Fruit fly (Drosophila melanogaster) whole organism, pupa: ENCODE results near the gene TotA.
A peak's percentile ranks its signal among the peaks of the same experiment; 100 is the strongest.

Source experiments
- CG10348 ChIP-seq: fragments of 200-800 bp; sonication (Bioruptor generic); IDR thresholded peaks from 2 replicates; pipeline ENCODE4 v1.3.6; 2022; ENCODE audit warnings: missing biosample characterization, missing genetic modification characterization
- CG12605 ChIP-seq: fragments of 200-800 bp; sonication (Bioruptor generic); IDR thresholded peaks from 2 replicates; pipeline ENCODE4 v1.3.6; 2022; ENCODE audit warnings: missing biosample characterization, missing genetic modification characterization
- CG13204 ChIP-seq: fragments of 200-800 bp; sonication (Bioruptor generic); optimal IDR thresholded peaks from 2 replicates; lab custom pipeline; 2018; ENCODE audit warnings: missing biosample characterization, mild to moderate bottlenecking, missing genetic modification characterization, moderate library complexity
- CG14655 ChIP-seq: fragments of 200-800 bp; sonication (Bioruptor generic); optimal IDR thresholded peaks from 3 replicates; lab custom pipeline; 2017; ENCODE audit warnings: mild to moderate bottlenecking, missing biosample characterization, missing genetic modification reagents, missing genetic modification characterization
- CG15710 ChIP-seq: fragments of 200-800 bp; sonication (Bioruptor generic); optimal IDR thresholded peaks from 2 replicates; lab custom pipeline; 2018; ENCODE audit warnings: missing biosample characterization, mild to moderate bottlenecking, missing genetic modification characterization, moderate library complexity
- CG17806 ChIP-seq: fragments of 200-800 bp; sonication (Bioruptor generic); optimal IDR thresholded peaks from 2 replicates; lab custom pipeline; 2018; ENCODE audit warnings: missing biosample characterization, mild to moderate bottlenecking, missing genetic modification characterization, moderate library complexity
- CG32121 ChIP-seq: fragments of 200-800 bp; sonication (Bioruptor generic); IDR thresholded peaks from 2 replicates; pipeline ENCODE4 v1.3.6; 2022; ENCODE audit warnings: missing biosample characterization, missing genetic modification characterization
- CG34367 ChIP-seq: fragments of 200-800 bp; sonication (Bioruptor generic); optimal IDR thresholded peaks from 2 replicates; lab custom pipeline; 2018; ENCODE audit warnings: missing biosample characterization, mild to moderate bottlenecking, missing genetic modification characterization
- CG4496 ChIP-seq: fragments of 200-800 bp; sonication (Bioruptor generic); IDR thresholded peaks from 3 replicates; pipeline ENCODE4 v1.3.6; 2022; ENCODE audit warnings: missing biosample characterization, missing genetic modification characterization
- CG8159 ChIP-seq: fragments of 200-800 bp; sonication (Bioruptor generic); optimal IDR thresholded peaks from 3 replicates; lab custom pipeline; 2018; ENCODE audit warnings: missing biosample characterization, mild to moderate bottlenecking, missing genetic modification characterization, moderate library complexity
- CG8301 ChIP-seq: fragments of 200-800 bp; sonication (Bioruptor generic); optimal IDR thresholded peaks from 2 replicates; lab custom pipeline; 2018; ENCODE audit warnings: missing biosample characterization, mild to moderate bottlenecking, missing genetic modification characterization
- CG9948 ChIP-seq: fragments of 200-800 bp; sonication (Bioruptor generic); optimal IDR thresholded peaks from 2 replicates; lab custom pipeline; 2018; ENCODE audit warnings: missing biosample characterization, mild to moderate bottlenecking, missing genetic modification characterization, moderate library complexity
- D1 ChIP-seq: fragments of 200-800 bp; sonication (Bioruptor generic); optimal IDR thresholded peaks from 2 replicates; lab custom pipeline; 2018; ENCODE audit warnings: missing biosample characterization, mild to moderate bottlenecking, missing genetic modification characterization, moderate library complexity
- EcR ChIP-seq: fragments of 200-800 bp; sonication (Bioruptor generic); optimal IDR thresholded peaks from 3 replicates; lab custom pipeline; 2019; ENCODE audit warnings: missing biosample characterization, missing genetic modification characterization, mild to moderate bottlenecking, moderate library complexity, missing genetic modification reagents
- Ets98B ChIP-seq: fragments of 200-800 bp; sonication (Bioruptor generic); IDR thresholded peaks from 2 replicates; pipeline ENCODE4 v1.3.6; 2022; ENCODE audit warnings: missing biosample characterization, missing genetic modification characterization
- Pif1A ChIP-seq: fragments of 200-800 bp; sonication (Bioruptor generic); optimal IDR thresholded peaks from 3 replicates; lab custom pipeline; 2016; ENCODE audit warnings: missing biosample characterization, missing genetic modification characterization
- Pif1B ChIP-seq: fragments of 200-800 bp; sonication (Bioruptor generic); optimal IDR thresholded peaks from 3 replicates; lab custom pipeline; 2016; ENCODE audit warnings: missing biosample characterization, missing genetic modification characterization
- Snoo ChIP-seq: fragments of 200-800 bp; sonication (Bioruptor generic); optimal IDR thresholded peaks from 3 replicates; lab custom pipeline; 2017; ENCODE audit warnings: missing biosample characterization, mild to moderate bottlenecking, missing genetic modification characterization, inconsistent platforms
- fd96Ca ChIP-seq: fragments of 200-800 bp; sonication (Bioruptor generic); IDR thresholded peaks from 3 replicates; pipeline ENCODE4 v1.3.6; 2022; ENCODE audit warnings: missing biosample characterization, missing genetic modification characterization
- gl ChIP-seq: fragments of 200-800 bp; sonication (Bioruptor generic); optimal IDR thresholded peaks from 2 replicates; lab custom pipeline; 2018; ENCODE audit warnings: missing biosample characterization, mild to moderate bottlenecking, missing genetic modification characterization
- rn ChIP-seq: fragments of 200-800 bp; sonication (Bioruptor generic); IDR thresholded peaks from 2 replicates; pipeline ENCODE4 v1.3.6; 2022; ENCODE audit warnings: missing biosample characterization, missing genetic modification characterization

Gene TotA

dm6 chr3R:20846768-20847167, 24.1 kb upstream of the TotA start, which contains the start of gene CG15696:
TSS of gene CG15696 (plus strand) at chr3R:20847068.
- TF ChIP-seq Pif1A (GFP tag; lab: Kevin White, UChicago) (no peak), CG4496 (GFP tag; lab: Robert Waterston, UW) (no peak), CG9948 (no peak), CG34367 (tag; lab: Kevin White, UChicago) (no peak), CG12605 (GFP tag; lab: Robert Waterston, UW) (no peak), gl (tag; lab: Kevin White, UChicago) (no peak), rn (GFP tag; lab: Robert Waterston, UW) (no peak), CG17806 (tag; lab: Kevin White, UChicago) (no peak), D1 (tag; lab: Kevin White, UChicago) (no peak), CG15710 (tag; lab: Kevin White, UChicago) (no peak), CG32121 (GFP tag; lab: Robert Waterston, UW) (no peak), CG10348 (GFP tag; lab: Robert Waterston, UW) (no peak)

- TF ChIP-seq CG32121 (GFP tag; lab: Robert Waterston, UW) (no peak), Snoo (tag; lab: Kevin White, UChicago) (peak; percentile 24)
These were observed 20.3 kb upstream of the TotA start, which contains the start of gene RpS30 for dm6 chr3R:20850395-20851039. TSS of gene RpS30 (plus strand) at chr3R:20850516.

dm6 chr3R:20859845-20860244, 11.0 kb upstream of the TotA start, which contains the start of gene Ir93a:
TSS of gene Ir93a (minus strand) at chr3R:20859945.
- TF ChIP-seq CG10348 (GFP tag; lab: Robert Waterston, UW) (no peak), CG8301 (tag; lab: Kevin White, UChicago) (no peak), CG17806 (tag; lab: Kevin White, UChicago) (no peak), CG9948 (no peak), rn (GFP tag; lab: Robert Waterston, UW) (no peak), CG15710 (tag; lab: Kevin White, UChicago) (no peak), Pif1B (GFP tag; lab: Kevin White, UChicago) (no peak), D1 (tag; lab: Kevin White, UChicago) (no peak), CG34367 (tag; lab: Kevin White, UChicago) (no peak), fd96Ca (GFP tag; lab: Robert Waterston, UW) (no peak), CG14655 (no peak)
- TF ChIP-seq, all 21 proteins: peak for 0

- TF ChIP-seq CG17806 (tag; lab: Kevin White, UChicago) (no peak), CG14655 (no peak), EcR (GFP tag; lab: Kevin White, UChicago) (no peak), D1 (tag; lab: Kevin White, UChicago) (no peak), CG4496 (GFP tag; lab: Robert Waterston, UW) (no peak), Pif1A (GFP tag; lab: Kevin White, UChicago) (no peak), CG8301 (tag; lab: Kevin White, UChicago) (no peak), rn (GFP tag; lab: Robert Waterston, UW) (no peak), CG13204 (GFP tag; lab: Kevin White, UChicago) (no peak), gl (tag; lab: Kevin White, UChicago) (no peak), CG8159 (tag; lab: Kevin White, UChicago) (no peak), Ets98B (GFP tag; lab: Robert Waterston, UW) (no peak), CG10348 (GFP tag; lab: Robert Waterston, UW) (no peak), CG12605 (GFP tag; lab: Robert Waterston, UW) (no peak), CG15710 (tag; lab: Kevin White, UChicago) (no peak), Snoo (tag; lab: Kevin White, UChicago) (no peak)
These were observed 4.6 kb upstream of the TotA start, which contains the start of gene KaiR1D for dm6 chr3R:20866204-20866603. TSS of gene KaiR1D (minus strand) at chr3R:20866231.

dm6 chr3R:20872688-20873087, 1.9 kb downstream of the TotA start, which contains the start of gene TotC:
TSS of gene TotC (plus strand) at chr3R:20872988.
- TF ChIP-seq CG12605 (GFP tag; lab: Robert Waterston, UW) (no peak), EcR (GFP tag; lab: Kevin White, UChicago) (no peak), CG34367 (tag; lab: Kevin White, UChicago) (no peak), CG32121 (GFP tag; lab: Robert Waterston, UW) (no peak), CG8159 (tag; lab: Kevin White, UChicago) (no peak), Pif1B (GFP tag; lab: Kevin White, UChicago) (no peak), gl (tag; lab: Kevin White, UChicago) (no peak), Snoo (tag; lab: Kevin White, UChicago) (no peak), rn (GFP tag; lab: Robert Waterston, UW) (no peak), CG8301 (tag; lab: Kevin White, UChicago) (no peak), CG15710 (tag; lab: Kevin White, UChicago) (no peak), CG9948 (no peak), Pif1A (GFP tag; lab: Kevin White, UChicago) (no peak), CG17806 (tag; lab: Kevin White, UChicago) (no peak), CG4496 (GFP tag; lab: Robert Waterston, UW) (no peak), CG10348 (GFP tag; lab: Robert Waterston, UW) (no peak), fd96Ca (GFP tag; lab: Robert Waterston, UW) (no peak), CG14655 (no peak), Ets98B (GFP tag; lab: Robert Waterston, UW) (no peak)
